Fruit fly (Drosophila melanogaster) whole organism, embryonic: ENCODE measurements around the gene Ptp10D.

Source experiments
- ATbp ChIP-seq: fragments of 200-800 bp; sonication (Bioruptor generic); optimal IDR thresholded peaks from 2 replicates; lab custom pipeline; 2017; ENCODE audit warnings: missing biosample characterization, mild to moderate bottlenecking, missing genetic modification characterization, missing genetic modification reagents
- Antp ChIP-seq: fragments of 200-800 bp; sonication (Bioruptor generic); optimal IDR thresholded peaks from 3 replicates; lab custom pipeline; 2016; ENCODE audit warnings: missing biosample characterization, missing genetic modification characterization
- Bdp1 ChIP-seq: fragments of 200-800 bp; sonication (Bioruptor generic); optimal IDR thresholded peaks from 3 replicates; lab custom pipeline; 2016; ENCODE audit warnings: missing biosample characterization, missing genetic modification characterization
- CG11093 ChIP-seq: fragments of 200-800 bp; sonication (Bioruptor generic); IDR thresholded peaks from 3 replicates; pipeline ENCODE4 v1.3.6; 2022; ENCODE audit warnings: missing biosample characterization, missing genetic modification characterization
- CG12071 ChIP-seq: fragments of 200-800 bp; sonication (Bioruptor generic); optimal IDR thresholded peaks from 3 replicates; lab custom pipeline; 2018; ENCODE audit warnings: missing biosample characterization, mild to moderate bottlenecking, missing genetic modification characterization
- CG12299 ChIP-seq: fragments of 200-800 bp; sonication (Bioruptor generic); optimal IDR thresholded peaks from 2 replicates; lab custom pipeline; 2018; ENCODE audit warnings: missing biosample characterization, mild to moderate bottlenecking, missing genetic modification characterization
- CG14965 ChIP-seq: fragments of 200-800 bp; sonication (Bioruptor generic); optimal IDR thresholded peaks from 2 replicates; lab custom pipeline; 2016; ENCODE audit warnings: missing biosample characterization, missing genetic modification characterization, borderline replicate concordance
- CG2199 ChIP-seq: fragments of 200-800 bp; sonication (Bioruptor generic); IDR thresholded peaks from 3 replicates; pipeline ENCODE4 v1.3.6; 2022; ENCODE audit warnings: missing biosample characterization, missing genetic modification characterization
- CG3065 ChIP-seq: fragments of 200-800 bp; sonication (Bioruptor generic); optimal IDR thresholded peaks from 2 replicates; lab custom pipeline; 2016; ENCODE audit warnings: missing biosample characterization, missing genetic modification characterization
- CG3281 ChIP-seq: fragments of 200-800 bp; sonication (Bioruptor generic); optimal IDR thresholded peaks from 3 replicates; lab custom pipeline; 2017; ENCODE audit warnings: missing biosample characterization, mild to moderate bottlenecking, missing genetic modification characterization
- CG3726 ChIP-seq: fragments of 200-800 bp; sonication (Bioruptor generic); IDR thresholded peaks from 3 replicates; pipeline ENCODE4, ENCODE4 v1.3.6; 2022; ENCODE audit warnings: missing biosample characterization, missing genetic modification characterization
- CG4730 ChIP-seq: fragments of 200-800 bp; sonication (Bioruptor generic); IDR thresholded peaks from 2 replicates; pipeline ENCODE4 v1.3.6; 2022; ENCODE audit warnings: missing biosample characterization, missing genetic modification characterization
- CG4854 ChIP-seq: fragments of 200-800 bp; sonication (Bioruptor generic); optimal IDR thresholded peaks from 2 replicates; lab custom pipeline; 2016; ENCODE audit warnings: missing biosample characterization, missing genetic modification characterization, inconsistent platforms
- CG6683 ChIP-seq: fragments of 200-800 bp; sonication (Bioruptor generic); optimal IDR thresholded peaks from 2 replicates; lab custom pipeline; 2017; ENCODE audit warnings: missing biosample characterization, mild to moderate bottlenecking, missing genetic modification characterization, missing genetic modification reagents
- CG7357 ChIP-seq: fragments of 200-800 bp; sonication (Bioruptor generic); IDR thresholded peaks from 3 replicates; pipeline ENCODE4 v1.3.6; 2022; ENCODE audit warnings: missing biosample characterization, missing genetic modification characterization
- CG7786 ChIP-seq: fragments of 200-800 bp; sonication (Bioruptor generic); optimal IDR thresholded peaks from 2 replicates; lab custom pipeline; 2016; ENCODE audit warnings: missing biosample characterization, missing genetic modification characterization
- CG7928 ChIP-seq: fragments of 200-800 bp; sonication (Bioruptor generic); optimal IDR thresholded peaks from 2 replicates; lab custom pipeline; 2017; ENCODE audit warnings: missing biosample characterization, mild to moderate bottlenecking, missing genetic modification characterization
- CG9215 ChIP-seq: fragments of 200-800 bp; sonication (Bioruptor generic); IDR thresholded peaks from 2 replicates; pipeline ENCODE4 v1.3.6; 2022; ENCODE audit warnings: missing biosample characterization, missing genetic modification characterization
- Camta ChIP-seq: fragments of 200-800 bp; sonication (Bioruptor generic); optimal IDR thresholded peaks from 2 replicates; lab custom pipeline; 2016; ENCODE audit warnings: missing biosample characterization, missing genetic modification characterization
- D19B ChIP-seq: fragments of 200-800 bp; sonication (Bioruptor generic); optimal IDR thresholded peaks from 2 replicates; lab custom pipeline; 2017; ENCODE audit warnings: missing biosample characterization, mild to moderate bottlenecking, missing genetic modification characterization
- Dek ChIP-seq: fragments of 200-800 bp; sonication (Bioruptor generic); optimal IDR thresholded peaks from 3 replicates; lab custom pipeline; 2019; ENCODE audit warnings: missing biosample characterization, mild to moderate bottlenecking, missing genetic modification characterization, moderate library complexity
- Drgx ChIP-seq: fragments of 200-800 bp; sonication (Bioruptor generic); IDR thresholded peaks from 2 replicates; pipeline ENCODE4 v1.3.6; 2022; ENCODE audit warnings: missing biosample characterization, missing genetic modification characterization
- GATAe ChIP-seq: fragments of 200-800 bp; sonication (Bioruptor generic); conservative IDR thresholded peaks from 2 replicates; pipeline ENCODE4 v1.3.6; 2022; ENCODE audit warnings: missing biosample characterization, missing genetic modification characterization
- Hr3 ChIP-seq: fragments of 200-800 bp; sonication (Bioruptor generic); optimal IDR thresholded peaks from 3 replicates; lab custom pipeline; 2016; ENCODE audit warnings: missing biosample characterization, missing genetic modification characterization
- Hsf ChIP-seq: fragments of 200-800 bp; sonication (Bioruptor generic); optimal IDR thresholded peaks from 3 replicates; lab custom pipeline; 2016; ENCODE audit warnings: missing biosample characterization, missing genetic modification characterization
- Opbp ChIP-seq: fragments of 200-800 bp; sonication (Bioruptor generic); IDR thresholded peaks from 3 replicates; pipeline ENCODE4 v1.3.6; 2022; ENCODE audit warnings: missing biosample characterization, missing genetic modification characterization; ENCODE audit not compliant: partially characterized antibody
- Ravus ChIP-seq: fragments of 200-800 bp; sonication (Bioruptor generic); IDR thresholded peaks from 2 replicates; pipeline ENCODE4 v1.3.6; 2022; ENCODE audit warnings: missing biosample characterization, missing genetic modification characterization
- Usf ChIP-seq: fragments of 200-800 bp; sonication (Bioruptor generic); optimal IDR thresholded peaks from 2 replicates; lab custom pipeline; 2017; ENCODE audit warnings: missing genotype, missing biosample characterization, missing genetic modification characterization
- YL-1 ChIP-seq: fragments of 200-800 bp; sonication (Bioruptor generic); optimal IDR thresholded peaks from 3 replicates; lab custom pipeline; 2017; ENCODE audit warnings: missing biosample characterization, mild to moderate bottlenecking, missing genetic modification characterization
- ase ChIP-seq: fragments of 200-800 bp; sonication (Bioruptor generic); IDR thresholded peaks from 3 replicates; pipeline ENCODE4 v1.3.6; 2022; ENCODE audit warnings: missing biosample characterization, missing genetic modification characterization
- chif ChIP-seq, 2 experiments: fragments of 200-800 bp; sonication (Bioruptor generic); optimal IDR thresholded peaks; 3 replicates each; lab custom pipeline; 2016; ENCODE audit warnings: missing biosample characterization in 2 of 2, missing genetic modification characterization in 2 of 2
- da ChIP-seq: fragments of 200-800 bp; sonication (Bioruptor generic); optimal IDR thresholded peaks from 2 replicates; lab custom pipeline; 2016; ENCODE audit warnings: missing biosample characterization, missing genetic modification characterization
- ems ChIP-seq: fragments of 200-800 bp; sonication (Bioruptor generic); optimal IDR thresholded peaks from 3 replicates; lab custom pipeline; 2016; ENCODE audit warnings: missing biosample characterization, missing genetic modification characterization
- en ChIP-seq: fragments of 200-800 bp; sonication (Bioruptor generic); optimal IDR thresholded peaks from 2 replicates; lab custom pipeline; 2016; ENCODE audit warnings: missing biosample characterization, missing genetic modification characterization
- gce ChIP-seq: fragments of 200-800 bp; sonication (Bioruptor generic); IDR thresholded peaks from 3 replicates; pipeline ENCODE4 v1.3.6; 2022; ENCODE audit warnings: missing biosample characterization, missing genetic modification characterization
- gfzf ChIP-seq: fragments of 200-800 bp; sonication (Bioruptor generic); optimal IDR thresholded peaks from 2 replicates; lab custom pipeline; 2016; ENCODE audit warnings: missing biosample characterization, mild to moderate bottlenecking, missing genetic modification characterization, moderate library complexity
- hkb ChIP-seq, 2 experiments: fragments of 200-800 bp in 1 of 2; fragments of >200 bp in 1 of 2; sonication (Bioruptor generic) in 1 of 2; IDR thresholded peaks in 1 of 2; optimal IDR thresholded peaks in 1 of 2; 2 replicates each; pipeline versions ENCODE4 v1.3.6 to Lab custom; 2017 to 2022; ENCODE audit warnings: missing biosample characterization in 1 of 2, missing genetic modification characterization in 1 of 2
- pb ChIP-seq: fragments of 200-800 bp; sonication (Bioruptor generic); optimal IDR thresholded peaks from 3 replicates; lab custom pipeline; 2016; ENCODE audit warnings: missing biosample characterization, missing genetic modification characterization
- rib ChIP-seq: fragments of 200-800 bp; sonication (Bioruptor generic); IDR thresholded peaks from 2 replicates; pipeline ENCODE4 v1.3.6; 2022; ENCODE audit warnings: missing biosample characterization, missing genetic modification characterization
- sc ChIP-seq, 3 experiments: fragments of >200 bp in 2 of 3; fragments of 200-800 bp in 1 of 3; sonication (Bioruptor generic) in 1 of 3; optimal IDR thresholded peaks; 2 replicates in 2 of 3; 3 replicates in 1 of 3; lab custom pipeline; 2017; ENCODE audit warnings: mild to moderate bottlenecking in 1 of 3, missing biosample characterization in 1 of 3, missing genetic modification characterization in 1 of 3, missing genetic modification reagents in 1 of 3
- sens ChIP-seq: fragments of 200-800 bp; sonication (Bioruptor generic); peaks from one replicate; lab custom pipeline; 2016; ENCODE audit warnings: missing biosample characterization, missing genetic modification characterization
- slp2 ChIP-seq: fragments of 200-800 bp; sonication (Bioruptor generic); optimal IDR thresholded peaks from 2 replicates; lab custom pipeline; 2016; ENCODE audit warnings: missing biosample characterization, missing genetic modification characterization
- sqz ChIP-seq: fragments of 200-800 bp; sonication (Bioruptor generic); optimal IDR thresholded peaks from 3 replicates; lab custom pipeline; 2018; ENCODE audit warnings: missing biosample characterization, mild to moderate bottlenecking, missing genetic modification characterization
- tio ChIP-seq: fragments of 200-800 bp; sonication (Bioruptor generic); optimal IDR thresholded peaks from 2 replicates; lab custom pipeline; 2017; ENCODE audit warnings: missing biosample characterization, missing genetic modification characterization, inconsistent platforms
- tup ChIP-seq: fragments of 200-800 bp; sonication (Bioruptor generic); optimal IDR thresholded peaks from 2 replicates; lab custom pipeline; 2016; ENCODE audit warnings: missing biosample characterization, mild to moderate bottlenecking, missing genetic modification characterization, moderate library complexity
- wor ChIP-seq: fragments of 200-800 bp; sonication (Bioruptor generic); IDR thresholded peaks from 2 replicates; pipeline ENCODE4 v1.3.6; 2022; ENCODE audit warnings: missing biosample characterization, missing genetic modification characterization

The Ptp10D gene

DNA sequence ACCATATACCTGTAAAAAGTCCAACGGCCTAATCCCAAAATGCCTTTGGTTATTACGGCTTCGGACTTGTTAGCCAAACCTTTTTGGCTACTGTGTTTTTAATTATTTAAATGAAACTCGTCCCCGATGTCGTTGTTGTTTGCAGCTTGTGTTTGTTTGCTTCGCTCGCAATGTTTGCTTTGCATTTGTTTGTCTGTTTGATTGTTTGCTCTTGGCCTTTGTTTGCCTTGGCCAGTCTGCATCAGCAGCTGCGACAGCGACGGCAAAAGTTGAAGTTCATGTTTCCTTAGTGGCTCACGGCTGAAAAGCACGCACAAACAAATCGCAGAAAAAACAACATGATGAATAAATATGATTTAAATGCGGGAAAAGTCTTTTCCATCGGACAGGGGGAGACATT lies 38.7 kb downstream of the Ptp10D start (continued):
- no peak for TF ChIP-seq pb
- no peak for TF ChIP-seq CG7928 (GFP tag; lab: Kevin White, UChicago)
- TF ChIP-seq CG12299 (tag; lab: Kevin White, UChicago): no peak
- TF ChIP-seq sc (optimal IDR thresholded peaks at IDR 0.05; lab: Kevin White, UChicago): no peak
- TF ChIP-seq sc (GFP tag; optimal IDR thresholded peaks at IDR 0.05; lab: Kevin White, UChicago): peak; percentile 18
- TF ChIP-seq Ravus: no peak
- no peak for TF ChIP-seq tio
- TF ChIP-seq Usf (GFP tag; lab: Kevin White, UChicago): no peak
- TF ChIP-seq Drgx (GFP tag; lab: Robert Waterston, UW): no peak
- TF ChIP-seq CG11093 (GFP tag; lab: Robert Waterston, UW): no peak
- TF ChIP-seq CG7786 (GFP tag; lab: Kevin White, UChicago): no peak
- no peak for TF ChIP-seq hkb (optimal IDR thresholded peaks at IDR 0.05; lab: Kevin White, UChicago)
- TF ChIP-seq hkb (GFP tag; IDR thresholded peaks at IDR 0.05; lab: Robert Waterston, UW): peak; percentile 58; the same call in 1 of the 2 replicates
- TF ChIP-seq CG6683 (GFP tag; lab: Kevin White, UChicago): no peak
- no peak for TF ChIP-seq slp2
- no peak for TF ChIP-seq da (GFP tag; lab: Kevin White, UChicago)
- TF ChIP-seq CG7357 (GFP tag; lab: Robert Waterston, UW): no peak
- 0 out of 3 replicates have a peak, but pooled peaks have one; percentile 21 for TF ChIP-seq ase (GFP tag; lab: Robert Waterston, UW)
- no peak for TF ChIP-seq en (GFP tag; lab: Kevin White, UChicago)
- peak; percentile 27 for TF ChIP-seq Camta (GFP tag; lab: Kevin White, UChicago)
- TF ChIP-seq ATbp (GFP tag; lab: Kevin White, UChicago): peak; percentile 83
- TF ChIP-seq Antp (GFP tag; lab: Kevin White, UChicago): no peak
- TF ChIP-seq Hsf: no peak
- no peak for TF ChIP-seq CG14965 (GFP tag; lab: Kevin White, UChicago)
- TF ChIP-seq gce: peak; percentile 72; the same call in 1 of the 3 replicates
- no peak for TF ChIP-seq CG2199 (GFP tag; lab: Robert Waterston, UW)
- no peak for TF ChIP-seq CG4730 (GFP tag; lab: Robert Waterston, UW)
- no peak for TF ChIP-seq GATAe (GFP tag; lab: Robert Waterston, UW)
- peak; percentile 20 for TF ChIP-seq CG4854 (GFP tag; lab: Kevin White, UChicago)
- no peak for TF ChIP-seq Dek (tag; lab: Kevin White, UChicago)
- TF ChIP-seq chif (GFP tag; optimal IDR thresholded peaks at IDR 0.05; lab: Kevin White, UChicago): no peak
- no peak for TF ChIP-seq rib (GFP tag; lab: Robert Waterston, UW)
- TF ChIP-seq wor: no peak
- TF ChIP-seq YL-1 (GFP tag; lab: Kevin White, UChicago): no peak
- TF ChIP-seq CG12071 (GFP tag; lab: Kevin White, UChicago): peak; percentile 74
- no peak for TF ChIP-seq tup
- TF ChIP-seq CG9215 (GFP tag; lab: Robert Waterston, UW): no peak
- TF ChIP-seq gfzf: no peak
- TF ChIP-seq Hr3: no peak
- TF ChIP-seq CG3065 (GFP tag; lab: Kevin White, UChicago): no peak
- no peak for TF ChIP-seq D19B
- no peak for TF ChIP-seq CG3281 (GFP tag; lab: Kevin White, UChicago)
- no peak for TF ChIP-seq Opbp (GFP tag; lab: Robert Waterston, UW)
- TF ChIP-seq ems (GFP tag; lab: Kevin White, UChicago): no peak
- TF ChIP-seq sens (GFP tag; lab: Kevin White, UChicago): peak; percentile 55
- TF ChIP-seq Bdp1 (GFP tag; lab: Kevin White, UChicago): no peak
- no peak for TF ChIP-seq CG3726 (GFP tag; lab: Robert Waterston, UW)
- TF ChIP-seq sqz (GFP tag; lab: Kevin White, UChicago): no peak
